Fruit fly (Drosophila melanogaster) whole organism, embryonic: ENCODE measurements around the gene Cpr76Bc.
A peak's percentile ranks its signal among the peaks of the same experiment; 100 is the strongest.

Source experiments
- Adf1 ChIP-seq: fragments of 200-800 bp; sonication (Bioruptor generic); IDR thresholded peaks from 2 replicates; pipeline ENCODE4 v1.3.6; 2022; ENCODE audit warnings: missing biosample characterization, missing genetic modification characterization
- Bgb ChIP-seq: fragments of 200-800 bp; sonication (Bioruptor generic); IDR thresholded peaks from 2 replicates; pipeline ENCODE4 v1.3.6; 2022; ENCODE audit warnings: missing biosample characterization, missing genetic modification characterization; ENCODE audit not compliant: partially characterized antibody
- Bteb2 ChIP-seq: fragments of 200-800 bp; sonication (Bioruptor generic); optimal IDR thresholded peaks from 2 replicates; lab custom pipeline; 2016; ENCODE audit warnings: missing biosample characterization, missing genetic modification characterization
- CG10267 ChIP-seq: fragments of 200-800 bp; sonication (Bioruptor generic); optimal IDR thresholded peaks from 2 replicates; lab custom pipeline; 2018; ENCODE audit warnings: missing biosample characterization, mild to moderate bottlenecking, missing genetic modification characterization, moderate library complexity
- CG11093 ChIP-seq: fragments of 200-800 bp; sonication (Bioruptor generic); IDR thresholded peaks from 3 replicates; pipeline ENCODE4 v1.3.6; 2022; ENCODE audit warnings: missing biosample characterization, missing genetic modification characterization
- CG11560 ChIP-seq: fragments of 200-800 bp; sonication (Bioruptor generic); IDR thresholded peaks from 3 replicates; pipeline ENCODE4 v1.3.6; 2022; ENCODE audit warnings: missing biosample characterization, missing genetic modification characterization
- CG11723 ChIP-seq: fragments of 200-800 bp; sonication (Bioruptor generic); optimal IDR thresholded peaks from 2 replicates; lab custom pipeline; 2017; ENCODE audit warnings: missing biosample characterization, mild to moderate bottlenecking, missing genetic modification characterization
- CG14710 ChIP-seq: fragments of 200-800 bp; sonication (Bioruptor generic); optimal IDR thresholded peaks from 3 replicates; lab custom pipeline; 2019; ENCODE audit warnings: missing biosample characterization, mild to moderate bottlenecking, missing genetic modification characterization, moderate library complexity
- CG15269 ChIP-seq: fragments of 200-800 bp; sonication (Bioruptor generic); optimal IDR thresholded peaks from 2 replicates; lab custom pipeline; 2018; ENCODE audit warnings: missing biosample characterization, mild to moderate bottlenecking, missing genetic modification characterization, moderate library complexity
- CG15696 ChIP-seq: fragments of 200-800 bp; sonication (Bioruptor generic); optimal IDR thresholded peaks from 2 replicates; lab custom pipeline; 2019; ENCODE audit warnings: missing biosample characterization, mild to moderate bottlenecking, missing genetic modification characterization, moderate library complexity
- CG1603 ChIP-seq: fragments of 200-800 bp; sonication (Bioruptor generic); optimal IDR thresholded peaks from 2 replicates; lab custom pipeline; 2019; ENCODE audit warnings: missing biosample characterization, mild to moderate bottlenecking, missing genetic modification characterization, moderate library complexity
- CG17612 ChIP-seq: fragments of 200-800 bp; sonication (Bioruptor generic); IDR thresholded peaks from 2 replicates; pipeline ENCODE4 v1.3.6; 2022; ENCODE audit warnings: missing biosample characterization, missing genetic modification characterization
- CG18011 ChIP-seq: fragments of 200-800 bp; sonication (Bioruptor generic); optimal IDR thresholded peaks from 2 replicates; lab custom pipeline; 2017; ENCODE audit warnings: missing biosample characterization, missing genetic modification characterization, mild to moderate bottlenecking, moderate library complexity, missing genotype
- CG2129 ChIP-seq: fragments of 200-800 bp; sonication (Bioruptor generic); IDR thresholded peaks from 2 replicates; pipeline ENCODE4 v1.3.6; 2022; ENCODE audit warnings: missing biosample characterization, missing genetic modification characterization; ENCODE audit not compliant: partially characterized antibody
- CG32532 ChIP-seq: fragments of 200-800 bp; sonication (Bioruptor generic); IDR thresholded peaks from 2 replicates; pipeline ENCODE4 v1.3.6; 2022; ENCODE audit warnings: missing biosample characterization, missing genetic modification characterization
- CG3281 ChIP-seq: fragments of 200-800 bp; sonication (Bioruptor generic); optimal IDR thresholded peaks from 3 replicates; lab custom pipeline; 2017; ENCODE audit warnings: missing biosample characterization, mild to moderate bottlenecking, missing genetic modification characterization
- CG34422 ChIP-seq: fragments of 200-800 bp; sonication (Bioruptor generic); IDR thresholded peaks from 3 replicates; pipeline ENCODE4 v1.3.6; 2022; ENCODE audit warnings: missing biosample characterization, missing genetic modification characterization
- CG4360 ChIP-seq: fragments of 200-800 bp; sonication (Bioruptor generic); IDR thresholded peaks from 2 replicates; pipeline ENCODE4 v1.3.6; 2022; ENCODE audit warnings: missing biosample characterization, missing genetic modification characterization
- CG7271 ChIP-seq: fragments of 200-800 bp; sonication (Bioruptor generic); optimal IDR thresholded peaks from 2 replicates; lab custom pipeline; 2018; ENCODE audit warnings: missing biosample characterization, mild to moderate bottlenecking, missing genetic modification characterization, moderate library complexity
- CG7357 ChIP-seq: fragments of 200-800 bp; sonication (Bioruptor generic); IDR thresholded peaks from 3 replicates; pipeline ENCODE4 v1.3.6; 2022; ENCODE audit warnings: missing biosample characterization, missing genetic modification characterization
- CG9817 ChIP-seq: fragments of 200-800 bp; sonication (Bioruptor generic); optimal IDR thresholded peaks from 2 replicates; lab custom pipeline; 2018; ENCODE audit warnings: missing biosample characterization, mild to moderate bottlenecking, missing genetic modification characterization, moderate library complexity
- D ChIP-seq, 2 experiments: fragments of 200-800 bp in 1 of 2; fragments of >200 bp in 1 of 2; sonication (Bioruptor generic) in 1 of 2; optimal IDR thresholded peaks; 2 replicates in 1 of 2; 3 replicates in 1 of 2; lab custom pipeline; 2017; ENCODE audit warnings: mild to moderate bottlenecking in 1 of 2, missing biosample characterization in 1 of 2, missing genetic modification characterization in 1 of 2, missing genetic modification reagents in 1 of 2
- Doc3 ChIP-seq: fragments of 200-800 bp; sonication (Bioruptor generic); IDR thresholded peaks from 3 replicates; pipeline ENCODE4 v1.3.6; 2022; ENCODE audit warnings: missing biosample characterization, missing genetic modification characterization; ENCODE audit not compliant: partially characterized antibody
- Dp ChIP-seq: fragments of 200-800 bp; sonication (Bioruptor generic); optimal IDR thresholded peaks from 2 replicates; lab custom pipeline; 2018; ENCODE audit warnings: missing biosample characterization, mild to moderate bottlenecking, missing genetic modification characterization, moderate library complexity
- MESR4 ChIP-seq: fragments of 200-800 bp; sonication (Bioruptor generic); optimal IDR thresholded peaks from 2 replicates; lab custom pipeline; 2018; ENCODE audit warnings: missing biosample characterization, mild to moderate bottlenecking, missing genetic modification characterization, moderate library complexity
- Sox102F ChIP-seq: fragments of 200-800 bp; sonication (Bioruptor generic); optimal IDR thresholded peaks from 2 replicates; lab custom pipeline; 2018; ENCODE audit warnings: missing biosample characterization, mild to moderate bottlenecking, missing genetic modification characterization, moderate library complexity
- TFAM ChIP-seq: fragments of 200-800 bp; sonication (Bioruptor generic); optimal IDR thresholded peaks from 2 replicates; lab custom pipeline; 2017; ENCODE audit warnings: missing biosample characterization, missing genetic modification characterization, inconsistent platforms
- abd-A ChIP-seq: fragments of 200-800 bp; sonication (Bioruptor generic); optimal IDR thresholded peaks from 3 replicates; lab custom pipeline; 2019; ENCODE audit warnings: missing biosample characterization, mild to moderate bottlenecking, missing genetic modification characterization, moderate library complexity
- ara ChIP-seq: fragments of 200-800 bp; sonication (Bioruptor generic); IDR thresholded peaks from 2 replicates; pipeline ENCODE4 v1.3.6; 2022; ENCODE audit warnings: missing biosample characterization, missing genetic modification characterization
- bcd ChIP-seq: fragments of 200-800 bp; sonication (Bioruptor generic); optimal IDR thresholded peaks from 2 replicates; lab custom pipeline; 2017; ENCODE audit warnings: missing biosample characterization, mild to moderate bottlenecking, missing genetic modification characterization
- caup ChIP-seq: fragments of 200-800 bp; sonication (Bioruptor generic); optimal IDR thresholded peaks from 3 replicates; lab custom pipeline; 2017; ENCODE audit warnings: missing biosample characterization, mild to moderate bottlenecking, missing genetic modification characterization, moderate library complexity; ENCODE audit not compliant: severe bottlenecking
- dm ChIP-seq: fragments of 200-800 bp; sonication (Bioruptor generic); optimal IDR thresholded peaks from 3 replicates; lab custom pipeline; 2016; ENCODE audit warnings: missing biosample characterization, missing genetic modification characterization
- dmrt11E ChIP-seq: fragments of 200-800 bp; sonication (Bioruptor generic); optimal IDR thresholded peaks from 3 replicates; lab custom pipeline; 2018; ENCODE audit warnings: missing biosample characterization, mild to moderate bottlenecking, missing genetic modification characterization, moderate library complexity
- esg ChIP-seq: fragments of 200-800 bp; sonication (Bioruptor generic); conservative IDR thresholded peaks from 2 replicates; pipeline ENCODE4 v1.3.6; 2022; ENCODE audit warnings: missing biosample characterization, missing genetic modification characterization
- gcm2 ChIP-seq: fragments of 200-800 bp; sonication (Bioruptor generic); optimal IDR thresholded peaks from 2 replicates; lab custom pipeline; 2016; ENCODE audit warnings: missing biosample characterization, missing genetic modification characterization
- gfzf ChIP-seq: fragments of 200-800 bp; sonication (Bioruptor generic); optimal IDR thresholded peaks from 2 replicates; lab custom pipeline; 2016; ENCODE audit warnings: missing biosample characterization, mild to moderate bottlenecking, missing genetic modification characterization, moderate library complexity
- her ChIP-seq: fragments of 200-800 bp; sonication (Bioruptor generic); optimal IDR thresholded peaks from 2 replicates; lab custom pipeline; 2016; ENCODE audit warnings: missing biosample characterization, missing genetic modification characterization
- hkb ChIP-seq, 2 experiments: fragments of 200-800 bp in 1 of 2; fragments of >200 bp in 1 of 2; sonication (Bioruptor generic) in 1 of 2; IDR thresholded peaks in 1 of 2; optimal IDR thresholded peaks in 1 of 2; 2 replicates each; pipeline versions ENCODE4 v1.3.6 to Lab custom; 2017 to 2022; ENCODE audit warnings: missing biosample characterization in 1 of 2, missing genetic modification characterization in 1 of 2
- jing ChIP-seq: fragments of 200-800 bp; sonication (Bioruptor generic); optimal IDR thresholded peaks from 2 replicates; lab custom pipeline; 2018; ENCODE audit warnings: missing biosample characterization, mild to moderate bottlenecking, missing genetic modification characterization
- lmd ChIP-seq: fragments of 200-800 bp; sonication (Bioruptor generic); IDR thresholded peaks from 2 replicates; pipeline ENCODE4 v1.3.6; 2022; ENCODE audit warnings: missing biosample characterization, missing genetic modification characterization
- maf-S ChIP-seq: fragments of 200-800 bp; sonication (Bioruptor generic); optimal IDR thresholded peaks from 2 replicates; lab custom pipeline; 2016; ENCODE audit warnings: missing biosample characterization, missing genetic modification characterization
- odd ChIP-seq: fragments of 200-800 bp; sonication (Bioruptor generic); optimal IDR thresholded peaks from 2 replicates; lab custom pipeline; 2017; ENCODE audit warnings: missing biosample characterization, mild to moderate bottlenecking, missing genetic modification characterization
- slbo ChIP-seq: fragments of 200-800 bp; sonication (Bioruptor generic); IDR thresholded peaks from 2 replicates; pipeline ENCODE4 v1.3.6; 2022; ENCODE audit warnings: missing biosample characterization, missing genetic modification characterization
- sr ChIP-seq: fragments of 200-800 bp; sonication (Bioruptor generic); IDR thresholded peaks from 3 replicates; pipeline ENCODE4 v1.3.6; 2022; ENCODE audit warnings: missing biosample characterization, missing genetic modification characterization
- trem ChIP-seq: fragments of 200-800 bp; optimal IDR thresholded peaks from 3 replicates; lab custom pipeline; 2019; ENCODE audit warnings: missing biosample characterization, mild to moderate bottlenecking, missing genetic modification characterization, moderate library complexity
- wek ChIP-seq: fragments of 200-800 bp; sonication (Bioruptor generic); optimal IDR thresholded peaks from 3 replicates; lab custom pipeline; 2018; ENCODE audit warnings: missing biosample characterization, mild to moderate bottlenecking, missing genetic modification characterization, moderate library complexity
- yki ChIP-seq: fragments of >200 bp; optimal IDR thresholded peaks from 3 replicates; lab custom pipeline; 2018
- z ChIP-seq: fragments of 200-800 bp; sonication (Bioruptor generic); IDR thresholded peaks from 3 replicates; pipeline ENCODE4 v1.3.6; 2022; ENCODE audit warnings: missing biosample characterization, missing genetic modification characterization
- zfh1 ChIP-seq: fragments of 200-800 bp; sonication (Bioruptor generic); IDR thresholded peaks from 3 replicates; pipeline ENCODE4 v1.3.6; 2022; ENCODE audit warnings: missing biosample characterization, missing genetic modification characterization

Gene Cpr76Bc

dm6 chr3L:19516547-19516946, 4.2 kb upstream of the Cpr76Bc start (continued):
- TF ChIP-seq caup (GFP tag; lab: Kevin White, UChicago) (peak; percentile 95), wek (GFP tag; lab: Kevin White, UChicago) (peak; percentile 76), her (GFP tag; lab: Kevin White, UChicago) (peak; percentile 84), CG17612 (GFP tag; lab: Robert Waterston, UW) (peak; percentile 78), CG3281 (GFP tag; lab: Kevin White, UChicago) (peak; percentile 86), bcd (GFP tag; lab: Kevin White, UChicago) (peak; percentile 97), jing (peak; percentile 77), CG7271 (tag; lab: Kevin White, UChicago) (peak; percentile 92), hkb (optimal IDR thresholded peaks at IDR 0.05; lab: Kevin White, UChicago) (no peak), hkb (GFP tag; IDR thresholded peaks at IDR 0.05; lab: Robert Waterston, UW) (no peak; the same call in 1 of the 2 replicates), CG1603 (tag; lab: Kevin White, UChicago) (peak; percentile 93), trem (tag; lab: Kevin White, UChicago) (peak; percentile 75), gcm2 (GFP tag; lab: Kevin White, UChicago) (peak; percentile 51), dm (GFP tag; lab: Kevin White, UChicago) (peak; percentile 74), CG18011 (GFP tag; lab: Kevin White, UChicago) (peak; percentile 77), Adf1 (GFP tag; lab: Robert Waterston, UW) (peak; percentile 41; the same call in 1 of the 2 replicates), zfh1 (peak; percentile 96), CG11560 (peak; percentile 77; the same call in 2 of the 3 replicates), CG7357 (GFP tag; lab: Robert Waterston, UW) (peak; percentile 76), sr (GFP tag; lab: Robert Waterston, UW) (peak; percentile 93), CG15269 (peak; percentile 67), D (optimal IDR thresholded peaks at IDR 0.05; lab: Kevin White, UChicago) (no peak), D (GFP tag; optimal IDR thresholded peaks at IDR 0.05; lab: Kevin White, UChicago) (peak; percentile 73), Sox102F (GFP tag; lab: Kevin White, UChicago) (peak; percentile 72), lmd (GFP tag; lab: Robert Waterston, UW) (peak; percentile 91), MESR4 (GFP tag; lab: Kevin White, UChicago) (no peak), ara (GFP tag; lab: Robert Waterston, UW) (peak; percentile 75; the same call in 1 of the 2 replicates), CG15696 (tag; lab: Kevin White, UChicago) (peak; percentile 75), CG32532 (GFP tag; lab: Robert Waterston, UW) (peak; percentile 97), dmrt11E (peak; percentile 79), gfzf (GFP tag; lab: Kevin White, UChicago) (peak; percentile 21), Bgb (GFP tag; lab: Robert Waterston, UW) (peak; percentile 82), CG10267 (tag; lab: Kevin White, UChicago) (peak; percentile 70), CG9817 (tag; lab: Kevin White, UChicago) (peak; percentile 96), CG11723 (GFP tag; lab: Kevin White, UChicago) (peak; percentile 63), CG4360 (no peak), CG11093 (GFP tag; lab: Robert Waterston, UW) (peak; percentile 81), odd (GFP tag; lab: Kevin White, UChicago) (peak; percentile 28), z (GFP tag; lab: Robert Waterston, UW) (0 out of 3 replicates have a peak, but pooled peaks have one; percentile 55), maf-S (GFP tag; lab: Kevin White, UChicago) (peak; percentile 92), TFAM (GFP tag; lab: Kevin White, UChicago) (peak; percentile 27), Doc3 (no peak), slbo (GFP tag; lab: Robert Waterston, UW) (peak; percentile 95), abd-A (tag; lab: Kevin White, UChicago) (no peak), CG2129 (GFP tag; lab: Robert Waterston, UW) (no peak), esg (GFP tag; lab: Robert Waterston, UW) (peak; percentile 47), Bteb2 (peak; percentile 73), CG34422 (peak; percentile 94), yki (peak; percentile 6), Dp (GFP tag; lab: Kevin White, UChicago) (no peak), CG14710 (tag; lab: Kevin White, UChicago) (peak; percentile 83)
